Fruit fly (Drosophila melanogaster) whole organism, wandering third instar larva: ENCODE data around the gene CG34165.

Experiments
- Abd-B ChIP-seq: fragments of >200 bp; optimal IDR thresholded peaks from 2 replicates; lab custom pipeline; 2017; ENCODE audit warnings: missing biosample characterization, missing genetic modification characterization
- CG32264 ChIP-seq: fragments of 200-800 bp; sonication (Bioruptor generic); optimal IDR thresholded peaks from 2 replicates; lab custom pipeline; 2016; ENCODE audit warnings: missing biosample characterization, missing genetic modification characterization
- CG9705 ChIP-seq: fragments of 200-800 bp; sonication (Bioruptor generic); optimal IDR thresholded peaks from 2 replicates; lab custom pipeline; 2018; ENCODE audit warnings: missing biosample characterization, mild to moderate bottlenecking, missing genetic modification characterization
- CrebA ChIP-seq: fragments of 200-800 bp; sonication (Bioruptor generic); optimal IDR thresholded peaks from 2 replicates; lab custom pipeline; 2016; ENCODE audit warnings: missing biosample characterization, mild to moderate bottlenecking, missing genetic modification characterization, borderline replicate concordance
- Dfd ChIP-seq: fragments of >200 bp; optimal IDR thresholded peaks from 2 replicates; lab custom pipeline; 2017; ENCODE audit warnings: missing biosample characterization, missing genetic modification characterization
- Dif ChIP-seq: fragments of 200-275, 200-300 bp; sonication (Bioruptor generic); optimal IDR thresholded peaks from 2 replicates; lab custom pipeline; 2018; ENCODE audit warnings: missing biosample characterization, missing genetic modification characterization; ENCODE audit not compliant: partially characterized antibody
- GATAd ChIP-seq: sonication (Bioruptor generic); optimal IDR thresholded peaks from 2 replicates; lab custom pipeline; 2016; ENCODE audit warnings: missing biosample characterization, missing genetic modification characterization
- HLH106 ChIP-seq: fragments of 200-800 bp; optimal IDR thresholded peaks from 3 replicates; lab custom pipeline; 2019; ENCODE audit warnings: missing biosample characterization, mild to moderate bottlenecking, missing genetic modification characterization, moderate library complexity
- Hnf4 ChIP-seq: fragments of 200-800 bp; sonication (Bioruptor generic); optimal IDR thresholded peaks from 2 replicates; lab custom pipeline; 2016; ENCODE audit warnings: missing biosample characterization, mild to moderate bottlenecking, missing genetic modification characterization
- Hr78 ChIP-seq: fragments of >200 bp; optimal IDR thresholded peaks from 2 replicates; lab custom pipeline; 2017; ENCODE audit warnings: missing biosample characterization, missing genetic modification characterization
- Hr83 ChIP-seq: fragments of 200-300 bp; sonication (Bioruptor generic); optimal IDR thresholded peaks from 2 replicates; lab custom pipeline; 2016; ENCODE audit warnings: missing biosample characterization, mild to moderate bottlenecking, missing genetic modification characterization, moderate library complexity; ENCODE audit not compliant: poor library complexity, severe bottlenecking
- Jra ChIP-seq: sonication (Bioruptor generic); optimal IDR thresholded peaks from 2 replicates; lab custom pipeline; 2016; ENCODE audit warnings: missing biosample characterization, missing genetic modification characterization
- Mio ChIP-seq: sonication (Bioruptor generic); optimal IDR thresholded peaks from 2 replicates; lab custom pipeline; 2016; ENCODE audit warnings: missing biosample characterization, missing genetic modification characterization
- Myc ChIP-seq: fragments of >200 bp; optimal IDR thresholded peaks from 2 replicates; lab custom pipeline; 2017
- N ChIP-seq: fragments of >200 bp; optimal IDR thresholded peaks from 2 replicates; lab custom pipeline; 2018; ENCODE audit warnings: missing biosample characterization, missing external identifiers, missing genetic modification characterization
- OdsH ChIP-seq: fragments of 200-800 bp; sonication (Bioruptor generic); optimal IDR thresholded peaks from 2 replicates; lab custom pipeline; 2016; ENCODE audit warnings: missing biosample characterization, mild to moderate bottlenecking, missing genetic modification characterization
- Rel ChIP-seq, 2 experiments: fragments of 200-800 bp; sonication (Bioruptor generic) in 1 of 2; optimal IDR thresholded peaks; 2 replicates in 1 of 2; 3 replicates in 1 of 2; lab custom pipeline; 2016 to 2019; ENCODE audit warnings: mild to moderate bottlenecking in 2 of 2, missing biosample characterization in 2 of 2, missing genetic modification characterization in 2 of 2, moderate library complexity in 1 of 2
- Sp1 ChIP-seq: fragments of 200-800 bp; sonication (Bioruptor generic); optimal IDR thresholded peaks from 3 replicates; lab custom pipeline; 2019; ENCODE audit warnings: missing biosample characterization, mild to moderate bottlenecking, missing genetic modification characterization, moderate library complexity
- Vsx2 ChIP-seq: fragments of 200-300, 225-300 bp; sonication (Bioruptor generic); optimal IDR thresholded peaks from 2 replicates; lab custom pipeline; 2018; ENCODE audit warnings: missing biosample characterization, missing genetic modification characterization; ENCODE audit not compliant: partially characterized antibody
- br ChIP-seq: fragments of 200-800 bp; sonication (Bioruptor generic); optimal IDR thresholded peaks from 2 replicates; lab custom pipeline; 2016; ENCODE audit warnings: missing biosample characterization, missing genetic modification characterization
- brk ChIP-seq: fragments of 200-800 bp; sonication (Bioruptor generic); optimal IDR thresholded peaks from 2 replicates; lab custom pipeline; 2016; ENCODE audit warnings: missing biosample characterization, mild to moderate bottlenecking, missing genetic modification characterization
- dl ChIP-seq, 2 experiments: fragments of 175-275, 200-275 bp in 1 of 2; fragments of 200-275 bp in 1 of 2; sonication (Bioruptor generic); optimal IDR thresholded peaks; lab custom pipeline; 2018; ENCODE audit warnings: mild to moderate bottlenecking in 2 of 2, missing biosample characterization in 2 of 2, missing genetic modification characterization in 2 of 2, moderate library complexity in 2 of 2; ENCODE audit not compliant: partially characterized antibody in 2 of 2, insufficient read depth in 1 of 2
- dmrt93B ChIP-seq: fragments of 200-800 bp; sonication (Bioruptor generic); optimal IDR thresholded peaks from 2 replicates; lab custom pipeline; 2018; ENCODE audit warnings: missing biosample characterization, mild to moderate bottlenecking, missing genetic modification characterization
- dsf ChIP-seq: sonication (Bioruptor generic); optimal IDR thresholded peaks from 2 replicates; lab custom pipeline; 2016; ENCODE audit warnings: missing biosample characterization, missing genetic modification characterization, borderline replicate concordance
- ey ChIP-seq: fragments of 200-800 bp; sonication (Bioruptor generic); optimal IDR thresholded peaks from 2 replicates; lab custom pipeline; 2016; ENCODE audit warnings: missing biosample characterization, missing genetic modification characterization
- foxo ChIP-seq, 2 experiments: fragments of 200-800 bp; sonication (Bioruptor generic); optimal IDR thresholded peaks; 2 replicates in 1 of 2; 3 replicates in 1 of 2; lab custom pipeline; 2016 to 2017; ENCODE audit warnings: missing biosample characterization in 2 of 2, missing genetic modification characterization in 2 of 2
- fru ChIP-seq: fragments of 200-800 bp; sonication (Bioruptor generic); optimal IDR thresholded peaks from 3 replicates; lab custom pipeline; 2016; ENCODE audit warnings: missing biosample characterization, mild to moderate bottlenecking, missing genetic modification characterization
- h ChIP-seq: fragments of 200-800 bp; sonication (Bioruptor generic); optimal IDR thresholded peaks from 3 replicates; lab custom pipeline; 2016; ENCODE audit warnings: missing biosample characterization, mild to moderate bottlenecking, missing genetic modification characterization
- jim ChIP-seq: fragments of 175-275, 200-325 bp; sonication (Bioruptor generic); optimal IDR thresholded peaks from 2 replicates; lab custom pipeline; 2016; ENCODE audit warnings: missing biosample characterization, mild to moderate bottlenecking, missing genetic modification characterization
- lola ChIP-seq: fragments of >200 bp; optimal IDR thresholded peaks from 2 replicates; lab custom pipeline; 2017; ENCODE audit warnings: missing biosample characterization, missing genetic modification characterization
- pan ChIP-seq: fragments of >200 bp; optimal IDR thresholded peaks from 2 replicates; lab custom pipeline; 2017
- psq ChIP-seq: fragments of 200-800 bp; sonication (Bioruptor generic); optimal IDR thresholded peaks from 3 replicates; lab custom pipeline; 2017; ENCODE audit warnings: missing biosample characterization, mild to moderate bottlenecking, missing genetic modification characterization, moderate library complexity
- rgr ChIP-seq: fragments of 200-800 bp; sonication (Bioruptor generic); optimal IDR thresholded peaks from 3 replicates; lab custom pipeline; 2016; ENCODE audit warnings: missing biosample characterization, mild to moderate bottlenecking, missing genetic modification characterization
- sage ChIP-seq: fragments of 200-800 bp; sonication (Bioruptor generic); optimal IDR thresholded peaks from 2 replicates; lab custom pipeline; 2016; ENCODE audit warnings: missing biosample characterization, mild to moderate bottlenecking, missing genetic modification characterization
- sv ChIP-seq: fragments of 200-800 bp; sonication (Bioruptor generic); optimal IDR thresholded peaks from 3 replicates; lab custom pipeline; 2016; ENCODE audit warnings: missing biosample characterization, missing genetic modification characterization
- tai ChIP-seq: sonication (Bioruptor generic); optimal IDR thresholded peaks from 2 replicates; lab custom pipeline; 2016; ENCODE audit warnings: missing biosample characterization, missing genetic modification characterization
- usp ChIP-seq: fragments of >200 bp; optimal IDR thresholded peaks from 2 replicates; lab custom pipeline; 2017; ENCODE audit warnings: missing biosample characterization, missing genetic modification characterization
- woc ChIP-seq: sonication (Bioruptor generic); optimal IDR thresholded peaks from 2 replicates; lab custom pipeline; 2016; ENCODE audit warnings: missing biosample characterization, mild to moderate bottlenecking, missing genetic modification characterization

Gene CG34165

DNA sequence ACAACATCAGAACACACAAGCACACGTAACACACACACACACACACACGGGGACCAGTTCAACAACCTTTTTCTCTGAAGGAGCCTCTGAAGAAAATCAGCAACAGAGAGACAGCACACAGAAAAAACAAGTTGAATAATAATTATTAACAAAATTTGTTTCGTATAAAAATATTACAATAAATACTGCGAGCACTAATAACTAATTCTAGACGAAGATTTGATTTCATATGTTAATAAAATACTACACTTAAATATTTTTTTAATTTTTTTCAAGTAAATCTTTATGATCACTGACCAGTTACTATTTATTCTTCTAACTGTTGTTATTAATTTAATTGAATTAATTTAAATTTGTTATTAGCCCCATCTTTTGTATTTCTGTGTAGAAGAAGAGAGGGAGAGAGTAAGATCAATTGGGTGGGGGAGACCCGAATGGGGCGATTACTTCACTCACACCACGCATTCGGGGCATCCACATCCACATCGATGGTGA, 38.9 kb upstream of the CG34165 start:
- no peak for TF ChIP-seq Hr78 (GFP tag; lab: Kevin White, UChicago)
- no peak for TF ChIP-seq tai (GFP tag; lab: Kevin White, UChicago)
- peak; percentile 16 for TF ChIP-seq Hnf4 (GFP tag; lab: Kevin White, UChicago)
- TF ChIP-seq Mio (GFP tag; lab: Kevin White, UChicago): no peak
- TF ChIP-seq ey: peak; percentile 35
- peak; percentile 63 for TF ChIP-seq brk (GFP tag; lab: Kevin White, UChicago)
- no peak for TF ChIP-seq Vsx2 (GFP tag; lab: Kevin White, UChicago)
- TF ChIP-seq br (GFP tag; lab: Kevin White, UChicago): peak; percentile 23
- peak; percentile 95 for TF ChIP-seq Sp1
- no peak for TF ChIP-seq sv (GFP tag; lab: Kevin White, UChicago)
- TF ChIP-seq dmrt93B (GFP tag; lab: Kevin White, UChicago): peak; percentile 81
- no peak for TF ChIP-seq CrebA
- TF ChIP-seq Jra (GFP tag; lab: Kevin White, UChicago): peak; percentile 17
- TF ChIP-seq CG32264: no peak
- peak; percentile 92 for TF ChIP-seq psq (GFP tag; lab: Kevin White, UChicago)
- peak in 1 of 2 experiments; percentile 82 for TF ChIP-seq foxo (GFP tag; optimal IDR thresholded peaks at IDR 0.05; lab: Kevin White, UChicago)
- peak; percentile 64 for TF ChIP-seq CG9705 (GFP tag; lab: Kevin White, UChicago)
- no peak for TF ChIP-seq sage
- no peak for TF ChIP-seq GATAd (GFP tag; lab: Kevin White, UChicago)
- TF ChIP-seq usp (GFP tag; lab: Kevin White, UChicago): no peak
- TF ChIP-seq woc (GFP tag; lab: Kevin White, UChicago): peak; percentile 66
- TF ChIP-seq fru (GFP tag; lab: Kevin White, UChicago): peak; percentile 84
- TF ChIP-seq Dfd (GFP tag; lab: Kevin White, UChicago): peak; percentile 61
- no peak for TF ChIP-seq dsf (GFP tag; lab: Kevin White, UChicago)
- peak; percentile 96 for TF ChIP-seq HLH106
- no peak for TF ChIP-seq Dif (GFP tag; lab: Kevin White, UChicago)
- TF ChIP-seq pan (lab: Kevin White, UChicago): no peak
- TF ChIP-seq Myc (lab: Kevin White, UChicago): no peak
- TF ChIP-seq Rel (GFP tag; optimal IDR thresholded peaks at IDR 0.05; lab: Kevin White, UChicago): no peak
- peak; percentile 76 for TF ChIP-seq Rel (tag; optimal IDR thresholded peaks at IDR 0.05; lab: Kevin White, UChicago)
- no peak for TF ChIP-seq dl (GFP tag; optimal IDR thresholded peaks at IDR 0.05; lab: Kevin White, UChicago; ENCODE audit: insufficient read depth in 1 of 2, partially characterized antibody in 2 of 2)
- peak; percentile 71 for TF ChIP-seq rgr (GFP tag; lab: Kevin White, UChicago)
- no peak for TF ChIP-seq N (GFP tag; lab: Kevin White, UChicago)
- peak; percentile 78 for TF ChIP-seq h
- no peak for TF ChIP-seq Hr83 (GFP tag; lab: Kevin White, UChicago)
- no peak for TF ChIP-seq lola (GFP tag; lab: Kevin White, UChicago)
- peak; percentile 86 for TF ChIP-seq OdsH (GFP tag; lab: Kevin White, UChicago)
- TF ChIP-seq jim (GFP tag; lab: Kevin White, UChicago): no peak
- no peak for TF ChIP-seq Abd-B

DNA sequence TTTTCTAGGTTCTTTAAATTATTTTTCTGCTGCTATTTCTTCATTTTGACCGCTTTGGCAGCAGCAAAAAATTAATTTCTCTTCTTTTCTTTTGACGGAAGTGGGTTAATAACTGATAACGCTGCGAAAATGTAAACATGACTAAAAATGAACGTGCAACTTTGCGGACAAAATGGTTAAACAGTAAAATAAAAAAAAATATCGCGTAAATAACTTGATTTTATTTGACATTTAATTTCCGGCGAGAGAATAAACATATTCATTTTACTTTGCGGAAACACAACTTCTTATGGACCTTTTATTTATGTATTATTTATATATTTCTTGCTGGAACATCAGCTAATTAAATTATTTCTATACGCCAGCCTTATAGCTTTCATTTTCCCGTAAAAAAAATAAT, 36.9 kb upstream of the CG34165 start:
- TF ChIP-seq psq (GFP tag; lab: Kevin White, UChicago) (no peak), Hr83 (GFP tag; lab: Kevin White, UChicago) (no peak), sv (GFP tag; lab: Kevin White, UChicago) (no peak), fru (GFP tag; lab: Kevin White, UChicago) (no peak), Myc (lab: Kevin White, UChicago) (no peak), CG32264 (no peak), Dif (GFP tag; lab: Kevin White, UChicago) (no peak), Hnf4 (GFP tag; lab: Kevin White, UChicago) (no peak), br (GFP tag; lab: Kevin White, UChicago) (no peak), lola (GFP tag; lab: Kevin White, UChicago) (no peak), brk (GFP tag; lab: Kevin White, UChicago) (no peak), dmrt93B (GFP tag; lab: Kevin White, UChicago) (no peak), Hr78 (GFP tag; lab: Kevin White, UChicago) (no peak), HLH106 (no peak)
- TF ChIP-seq, all 38 proteins: peak for 0
